Fruit fly (Drosophila melanogaster) Kc167 (cell line): ENCODE measurements around the gene Ask1.

Source experiments
- Myc ChIP-seq: fragments of >200 bp; optimal IDR thresholded peaks from 2 replicates; lab custom pipeline; 2017; ENCODE audit warnings: missing external identifiers
- Sin3A ChIP-seq: fragments of >200 bp; optimal IDR thresholded peaks from 2 replicates; lab custom pipeline; 2018; ENCODE audit warnings: missing external identifiers
- h ChIP-seq: fragments of >200 bp; optimal IDR thresholded peaks from 3 replicates; lab custom pipeline; 2018; ENCODE audit warnings: missing external identifiers
- psq ChIP-seq: fragments of >200 bp; optimal IDR thresholded peaks from 2 replicates; lab custom pipeline; 2017; ENCODE audit warnings: missing external identifiers

- TF ChIP-seq Myc (lab: Kevin White, UChicago) (no peak), Sin3A (no peak), psq (no peak), h (no peak)
Observed at dm6 chr3R:19888156-19888784, 8.8 kb downstream of the Ask1 start, which contains the start of gene ninaE.
